Fruit fly (Drosophila melanogaster) whole organism, embryonic: Measurements from ENCODE around the gene Cchl.

Source experiments
- Ada2b ChIP-seq: fragments of 200-800 bp; sonication (Bioruptor generic); IDR thresholded peaks from 2 replicates; pipeline ENCODE4 v1.3.6; 2022; ENCODE audit warnings: missing biosample characterization, missing genetic modification characterization
- CG12659 ChIP-seq: fragments of 200-800 bp; sonication (Bioruptor generic); optimal IDR thresholded peaks from 3 replicates; lab custom pipeline; 2017; ENCODE audit warnings: mild to moderate bottlenecking, missing biosample characterization, missing genetic modification reagents, missing genetic modification characterization
- CG12769 ChIP-seq: fragments of 200-800 bp; sonication (Bioruptor generic); optimal IDR thresholded peaks from 2 replicates; lab custom pipeline; 2019; ENCODE audit warnings: missing biosample characterization, mild to moderate bottlenecking, missing genetic modification characterization, moderate library complexity
- CG13424 ChIP-seq: fragments of 200-800 bp; sonication (Bioruptor generic); optimal IDR thresholded peaks from 2 replicates; lab custom pipeline; 2019; ENCODE audit warnings: missing biosample characterization, mild to moderate bottlenecking, missing genetic modification characterization, moderate library complexity
- CG13894 ChIP-seq: fragments of 200-800 bp; sonication (Bioruptor generic); optimal IDR thresholded peaks from 3 replicates; lab custom pipeline; 2018; ENCODE audit warnings: missing biosample characterization, mild to moderate bottlenecking, missing genetic modification characterization, moderate library complexity
- CG14014 ChIP-seq: fragments of 200-800 bp; sonication (Bioruptor generic); IDR thresholded peaks from 2 replicates; pipeline ENCODE4 v1.3.6; 2022; ENCODE audit warnings: missing biosample characterization, missing genetic modification characterization
- CG14441 ChIP-seq: fragments of 200-800 bp; sonication (Bioruptor generic); IDR thresholded peaks from 2 replicates; pipeline ENCODE4 v1.3.6; 2022; ENCODE audit warnings: missing biosample characterization, missing genetic modification characterization
- CG17802 ChIP-seq: fragments of 200-800 bp; sonication (Bioruptor generic); optimal IDR thresholded peaks from 2 replicates; lab custom pipeline; 2018; ENCODE audit warnings: missing biosample characterization, mild to moderate bottlenecking, missing genetic modification characterization, moderate library complexity
- CG18011 ChIP-seq: fragments of 200-800 bp; sonication (Bioruptor generic); optimal IDR thresholded peaks from 2 replicates; lab custom pipeline; 2017; ENCODE audit warnings: missing biosample characterization, missing genetic modification characterization, mild to moderate bottlenecking, moderate library complexity, missing genotype
- CG18764 ChIP-seq: fragments of 200-800 bp; sonication (Bioruptor generic); optimal IDR thresholded peaks from 3 replicates; lab custom pipeline; 2016; ENCODE audit warnings: missing biosample characterization, missing genetic modification characterization
- CG3065 ChIP-seq: fragments of 200-800 bp; sonication (Bioruptor generic); optimal IDR thresholded peaks from 2 replicates; lab custom pipeline; 2016; ENCODE audit warnings: missing biosample characterization, missing genetic modification characterization
- CG34422 ChIP-seq: fragments of 200-800 bp; sonication (Bioruptor generic); IDR thresholded peaks from 3 replicates; pipeline ENCODE4 v1.3.6; 2022; ENCODE audit warnings: missing biosample characterization, missing genetic modification characterization
- CG4328 ChIP-seq: fragments of 200-800 bp; sonication (Bioruptor generic); optimal IDR thresholded peaks from 3 replicates; lab custom pipeline; 2017; ENCODE audit warnings: missing biosample characterization, missing genetic modification reagents, missing genetic modification characterization
- CG4360 ChIP-seq: fragments of 200-800 bp; sonication (Bioruptor generic); IDR thresholded peaks from 2 replicates; pipeline ENCODE4 v1.3.6; 2022; ENCODE audit warnings: missing biosample characterization, missing genetic modification characterization
- CG4404 ChIP-seq: fragments of 200-800 bp; sonication (Bioruptor generic); IDR thresholded peaks from 2 replicates; pipeline ENCODE4 v1.3.6; 2022; ENCODE audit warnings: missing biosample characterization, missing genetic modification characterization
- CG4424 ChIP-seq: fragments of 200-800 bp; sonication (Bioruptor generic); optimal IDR thresholded peaks from 3 replicates; lab custom pipeline; 2016; ENCODE audit warnings: missing biosample characterization, missing genetic modification characterization
- CG4730 ChIP-seq: fragments of 200-800 bp; sonication (Bioruptor generic); IDR thresholded peaks from 2 replicates; pipeline ENCODE4 v1.3.6; 2022; ENCODE audit warnings: missing biosample characterization, missing genetic modification characterization
- CG5245 ChIP-seq: fragments of 200-800 bp; sonication (Bioruptor generic); optimal IDR thresholded peaks from 3 replicates; lab custom pipeline; 2016; ENCODE audit warnings: missing biosample characterization, missing genetic modification characterization
- CG7556 ChIP-seq: fragments of 200-800 bp; sonication (Bioruptor generic); optimal IDR thresholded peaks from 2 replicates; lab custom pipeline; 2017; ENCODE audit warnings: missing biosample characterization, mild to moderate bottlenecking, missing genetic modification characterization
- CG7928 ChIP-seq: fragments of 200-800 bp; sonication (Bioruptor generic); optimal IDR thresholded peaks from 2 replicates; lab custom pipeline; 2017; ENCODE audit warnings: missing biosample characterization, mild to moderate bottlenecking, missing genetic modification characterization
- CG8359 ChIP-seq: fragments of 200-800 bp; sonication (Bioruptor generic); optimal IDR thresholded peaks from 2 replicates; lab custom pipeline; 2017; ENCODE audit warnings: missing biosample characterization, mild to moderate bottlenecking, missing genetic modification characterization, borderline replicate concordance
- CG8478 ChIP-seq: fragments of >200 bp; optimal IDR thresholded peaks from 2 replicates; lab custom pipeline; 2018
- D ChIP-seq, 2 experiments: fragments of 200-800 bp in 1 of 2; fragments of >200 bp in 1 of 2; sonication (Bioruptor generic) in 1 of 2; optimal IDR thresholded peaks; 2 replicates in 1 of 2; 3 replicates in 1 of 2; lab custom pipeline; 2017; ENCODE audit warnings: mild to moderate bottlenecking in 1 of 2, missing biosample characterization in 1 of 2, missing genetic modification characterization in 1 of 2, missing genetic modification reagents in 1 of 2
- D19B ChIP-seq: fragments of 200-800 bp; sonication (Bioruptor generic); optimal IDR thresholded peaks from 2 replicates; lab custom pipeline; 2017; ENCODE audit warnings: missing biosample characterization, mild to moderate bottlenecking, missing genetic modification characterization
- Elba2 ChIP-seq: fragments of 200-800 bp; sonication (Bioruptor generic); optimal IDR thresholded peaks from 3 replicates; lab custom pipeline; 2016; ENCODE audit warnings: missing biosample characterization, missing genetic modification characterization
- HHEX ChIP-seq: fragments of 200-800 bp; sonication (Bioruptor generic); optimal IDR thresholded peaks from 3 replicates; lab custom pipeline; 2017; ENCODE audit warnings: missing biosample characterization, mild to moderate bottlenecking, missing genetic modification characterization, missing genetic modification reagents
- HLHmδ ChIP-seq: fragments of 200-800 bp; sonication (Bioruptor generic); optimal IDR thresholded peaks from 2 replicates; lab custom pipeline; 2018; ENCODE audit warnings: missing biosample characterization, mild to moderate bottlenecking, missing genetic modification characterization, moderate library complexity
- Hand ChIP-seq: fragments of 200-800 bp; sonication (Bioruptor generic); optimal IDR thresholded peaks from 2 replicates; lab custom pipeline; 2017; ENCODE audit warnings: mild to moderate bottlenecking, missing biosample characterization, missing genetic modification reagents, missing genetic modification characterization
- Jarid2 ChIP-seq: fragments of 200-800 bp; sonication (Bioruptor generic); optimal IDR thresholded peaks from 3 replicates; lab custom pipeline; 2017; ENCODE audit warnings: mild to moderate bottlenecking, missing biosample characterization, missing genetic modification reagents, missing genetic modification characterization
- Oaz ChIP-seq: fragments of 200-800 bp; sonication (Bioruptor generic); IDR thresholded peaks from 2 replicates; pipeline ENCODE4 v1.3.6; 2022; ENCODE audit warnings: missing biosample characterization, missing genetic modification characterization
- Ptx1 ChIP-seq: fragments of 200-800 bp; sonication (Bioruptor generic); IDR thresholded peaks from 2 replicates; pipeline ENCODE4 v1.3.6; 2022; ENCODE audit warnings: missing biosample characterization, missing genetic modification characterization
- Scr ChIP-seq: fragments of 200-800 bp; sonication (Bioruptor generic); IDR thresholded peaks from 2 replicates; pipeline ENCODE4 v1.3.6; 2022; ENCODE audit warnings: missing biosample characterization, missing genetic modification characterization; ENCODE audit not compliant: partially characterized antibody
- ab ChIP-seq: fragments of 200-800 bp; sonication (Bioruptor generic); optimal IDR thresholded peaks from 2 replicates; lab custom pipeline; 2016; ENCODE audit warnings: missing biosample characterization, missing genetic modification characterization
- btn ChIP-seq: fragments of 200-800 bp; sonication (Bioruptor generic); optimal IDR thresholded peaks from 2 replicates; lab custom pipeline; 2016; ENCODE audit warnings: missing biosample characterization, missing genetic modification characterization
- cato ChIP-seq: fragments of 200-800 bp; sonication (Bioruptor generic); optimal IDR thresholded peaks from 2 replicates; lab custom pipeline; 2016; ENCODE audit warnings: missing biosample characterization, missing genetic modification characterization, borderline replicate concordance
- exex ChIP-seq: fragments of 200-800 bp; sonication (Bioruptor generic); optimal IDR thresholded peaks from 4 replicates; lab custom pipeline; 2018; ENCODE audit warnings: missing biosample characterization, mild to moderate bottlenecking, missing genetic modification characterization, moderate library complexity
- fru ChIP-seq: fragments of >200 bp; optimal IDR thresholded peaks from 2 replicates; lab custom pipeline; 2017
- gt ChIP-seq: fragments of 200-800 bp; sonication (Bioruptor generic); IDR thresholded peaks from 2 replicates; pipeline ENCODE4 v1.3.6; 2022; ENCODE audit warnings: missing biosample characterization, missing genetic modification characterization
- ind ChIP-seq: fragments of 200-800 bp; sonication (Bioruptor generic); optimal IDR thresholded peaks from 3 replicates; lab custom pipeline; 2016; ENCODE audit warnings: missing biosample characterization, missing genetic modification characterization
- lola ChIP-seq, 3 experiments: fragments of >200 bp in 2 of 3; fragments of 200-800 bp in 1 of 3; sonication (Bioruptor generic) in 1 of 3; optimal IDR thresholded peaks; 2 replicates each; lab custom pipeline; 2017 to 2019; ENCODE audit warnings: missing biosample characterization in 3 of 3, missing genetic modification characterization in 3 of 3, mild to moderate bottlenecking in 1 of 3, moderate library complexity in 1 of 3
- nerfin-2 ChIP-seq: fragments of 200-800 bp; sonication (Bioruptor generic); IDR thresholded peaks from 2 replicates; pipeline ENCODE4 v1.3.6; 2022; ENCODE audit warnings: missing biosample characterization, missing genetic modification characterization; ENCODE audit not compliant: partially characterized antibody
- phol ChIP-seq: fragments of 200-800 bp; sonication (Bioruptor generic); optimal IDR thresholded peaks from 3 replicates; lab custom pipeline; 2018; ENCODE audit warnings: missing biosample characterization, mild to moderate bottlenecking, missing genetic modification characterization, moderate library complexity
- scrt ChIP-seq: fragments of 200-800 bp; sonication (Bioruptor generic); optimal IDR thresholded peaks from 2 replicates; lab custom pipeline; 2018; ENCODE audit warnings: missing biosample characterization, mild to moderate bottlenecking, missing genetic modification characterization, moderate library complexity
- sna ChIP-seq: fragments of 200-800 bp; sonication (Bioruptor generic); IDR thresholded peaks from 2 replicates; pipeline ENCODE4 v1.3.6; 2022; ENCODE audit warnings: missing biosample characterization, missing genetic modification characterization; ENCODE audit not compliant: partially characterized antibody
- sob ChIP-seq: fragments of 200-800 bp; sonication (Bioruptor generic); IDR thresholded peaks from 2 replicates; pipeline ENCODE4 v1.3.6; 2022; ENCODE audit warnings: missing biosample characterization, missing genetic modification characterization
- sqz ChIP-seq: fragments of 200-800 bp; sonication (Bioruptor generic); optimal IDR thresholded peaks from 3 replicates; lab custom pipeline; 2018; ENCODE audit warnings: missing biosample characterization, mild to moderate bottlenecking, missing genetic modification characterization
- tgo ChIP-seq: fragments of 200-800 bp; sonication (Bioruptor generic); IDR thresholded peaks from 3 replicates; pipeline ENCODE4 v1.3.6; 2022; ENCODE audit warnings: missing biosample characterization, missing genetic modification characterization
- tna ChIP-seq: fragments of 200-800 bp; sonication (Bioruptor generic); IDR thresholded peaks from 2 replicates; pipeline ENCODE4 v1.3.6; 2022; ENCODE audit warnings: missing biosample characterization, missing genetic modification characterization; ENCODE audit not compliant: partially characterized antibody
- trem ChIP-seq: fragments of 200-800 bp; optimal IDR thresholded peaks from 3 replicates; lab custom pipeline; 2019; ENCODE audit warnings: missing biosample characterization, mild to moderate bottlenecking, missing genetic modification characterization, moderate library complexity
- usp ChIP-seq: fragments of >200 bp; optimal IDR thresholded peaks from 2 replicates; lab custom pipeline; 2017; ENCODE audit warnings: missing biosample characterization, missing genetic modification characterization

The Cchl gene

DNA sequence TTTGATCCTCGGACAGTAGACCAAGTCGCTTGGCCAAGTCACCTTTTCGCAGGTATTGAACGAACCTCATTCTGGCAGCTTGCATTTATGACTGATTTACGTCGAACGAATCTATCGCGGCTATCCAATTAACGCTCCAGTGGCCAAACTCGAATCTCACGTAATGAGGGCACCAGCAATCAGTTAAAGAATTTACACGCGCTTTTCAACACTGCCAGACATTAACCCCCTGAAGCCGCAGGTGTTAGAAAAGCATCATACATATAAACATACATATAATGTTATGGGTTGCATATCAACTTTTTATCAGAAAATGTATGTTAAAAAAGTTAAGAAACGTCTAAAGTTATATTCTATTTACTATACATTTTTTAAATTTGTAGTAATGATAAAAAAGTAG, 2.0 kb downstream of the Cchl start, which contains the start of gene CG6028 (continued):
- peak; percentile 2 for TF ChIP-seq CG18764 (GFP tag; lab: Kevin White, UChicago)
- no peak for TF ChIP-seq scrt (GFP tag; lab: Kevin White, UChicago)
- TF ChIP-seq CG3065 (GFP tag; lab: Kevin White, UChicago), result no peak
- TF ChIP-seq sna (GFP tag; lab: Robert Waterston, UW), result no peak
- TF ChIP-seq HLHmδ (GFP tag; lab: Kevin White, UChicago), result no peak
- peak; percentile 52 for TF ChIP-seq sob (GFP tag; lab: Robert Waterston, UW)
- TF ChIP-seq sqz (GFP tag; lab: Kevin White, UChicago), result no peak
- 0 out of 2 replicates have a peak, but pooled peaks have one; percentile 7 for TF ChIP-seq Ada2b (GFP tag; lab: Robert Waterston, UW)
- no peak for TF ChIP-seq phol
- no peak; the same call in 1 of the 2 replicates for TF ChIP-seq Scr
- TF ChIP-seq ab (GFP tag; lab: Kevin White, UChicago), result no peak
- no peak for TF ChIP-seq lola (GFP tag; optimal IDR thresholded peaks at IDR 0.05; lab: Kevin White, UChicago)
- TF ChIP-seq CG5245, result peak; percentile 8
- TF ChIP-seq Jarid2, result no peak
- TF ChIP-seq ind, result peak; percentile 12
- no peak for TF ChIP-seq btn (GFP tag; lab: Kevin White, UChicago)
- TF ChIP-seq nerfin-2 (GFP tag; lab: Robert Waterston, UW), result no peak
- no peak for TF ChIP-seq Oaz
- peak; percentile 2 for TF ChIP-seq trem
- TF ChIP-seq CG8359 (GFP tag; lab: Kevin White, UChicago), result no peak
- TF ChIP-seq CG7556 (GFP tag; lab: Kevin White, UChicago), result peak; percentile 6
- 0 out of 2 replicates have a peak, but pooled peaks have one; percentile 27 for TF ChIP-seq Ptx1 (GFP tag; lab: Robert Waterston, UW)
- 0 out of 3 replicates have a peak, but pooled peaks have one; percentile 24 for TF ChIP-seq CG34422
- TF ChIP-seq Hand, result no peak
- no peak for TF ChIP-seq CG13894 (tag; lab: Kevin White, UChicago)
- TF ChIP-seq CG4328 (GFP tag; lab: Kevin White, UChicago), result no peak
- TF ChIP-seq CG13424 (tag; lab: Kevin White, UChicago), result peak; percentile 22
- no peak for TF ChIP-seq CG8478 (lab: Kevin White, UChicago)
- TF ChIP-seq CG4360 (GFP tag; lab: Robert Waterston, UW), result no peak
- peak; percentile 45 for TF ChIP-seq exex (tag; lab: Kevin White, UChicago)
- peak; percentile 24; the same call in 1 of the 2 replicates for TF ChIP-seq CG14014 (GFP tag; lab: Robert Waterston, UW)
- no peak for TF ChIP-seq fru
- no peak for TF ChIP-seq tna (GFP tag; lab: Robert Waterston, UW)
- no peak for TF ChIP-seq CG4404 (GFP tag; lab: Robert Waterston, UW)
- no peak for TF ChIP-seq HHEX (GFP tag; lab: Kevin White, UChicago)
- no peak for TF ChIP-seq usp (GFP tag; lab: Kevin White, UChicago)
- TF ChIP-seq cato, result no peak
- TF ChIP-seq Elba2 (GFP tag; lab: Kevin White, UChicago), result no peak
- no peak for TF ChIP-seq D19B (GFP tag; lab: Kevin White, UChicago)
- no peak for TF ChIP-seq CG12769 (tag; lab: Kevin White, UChicago)
- no peak for TF ChIP-seq CG17802 (tag; lab: Kevin White, UChicago)
- no peak for TF ChIP-seq D (optimal IDR thresholded peaks at IDR 0.05; lab: Kevin White, UChicago)
- no peak for TF ChIP-seq D (GFP tag; optimal IDR thresholded peaks at IDR 0.05; lab: Kevin White, UChicago)
- TF ChIP-seq gt (GFP tag; lab: Robert Waterston, UW), result no peak
- TF ChIP-seq CG4730 (GFP tag; lab: Robert Waterston, UW), result no peak
- no peak for TF ChIP-seq CG18011 (GFP tag; lab: Kevin White, UChicago)
- no peak for TF ChIP-seq CG7928 (GFP tag; lab: Kevin White, UChicago)
- TF ChIP-seq CG12659 (GFP tag; lab: Kevin White, UChicago), result peak; percentile 27
- TF ChIP-seq tgo (GFP tag; lab: Robert Waterston, UW), result no peak
- TF ChIP-seq CG4424 (GFP tag; lab: Kevin White, UChicago), result peak; percentile 20
- TF ChIP-seq CG14441 (GFP tag; lab: Robert Waterston, UW), result peak; percentile 17; the same call in 1 of the 2 replicates
